Fruit fly (Drosophila melanogaster): ENCODE measurements around the gene CG16984.

The CG16984 gene

DNA sequence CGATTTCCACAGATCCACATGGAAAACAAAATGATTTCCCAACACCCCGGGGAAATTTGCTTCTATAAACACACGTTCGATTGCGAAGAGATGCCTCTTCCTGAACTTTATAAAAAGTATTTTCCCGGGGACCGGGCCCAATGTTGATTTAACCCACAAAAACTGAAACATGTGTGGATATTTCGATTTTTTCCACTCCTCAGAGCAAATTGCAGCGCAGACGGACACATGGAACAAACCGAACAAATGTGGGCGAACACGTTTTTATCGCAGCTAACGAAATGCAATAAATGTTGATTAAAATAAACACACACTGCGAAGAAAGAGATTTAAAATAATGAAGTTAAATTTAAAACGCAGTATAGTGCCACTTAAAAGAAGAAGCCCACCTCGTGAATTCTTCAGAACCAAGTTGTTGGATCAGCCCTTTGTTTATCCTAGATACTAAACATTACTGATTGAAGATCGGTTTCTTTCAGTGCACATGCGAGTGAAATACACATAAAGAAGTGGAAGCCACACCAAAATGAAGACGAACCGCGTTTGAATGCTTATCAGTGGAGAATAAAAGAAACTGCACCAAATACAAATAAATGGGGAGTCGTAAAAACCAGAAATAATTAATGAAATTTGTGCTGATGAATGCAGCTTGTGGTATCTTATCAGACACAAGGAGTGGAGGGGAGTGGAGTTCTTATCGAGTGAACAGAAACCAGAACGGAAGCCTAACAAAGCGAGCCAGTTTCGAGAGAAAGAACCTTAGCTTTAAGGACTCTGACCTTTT lies 12.6 kb upstream of the CG16984 start (continued):
- TF ChIP-seq CG8632 (GFP tag; optimal IDR thresholded peaks at IDR 0.05) (peak; percentile 73), Hr4 (GFP tag; optimal IDR thresholded peaks at IDR 0.05) (peak; percentile 81), salr (GFP tag; optimal IDR thresholded peaks at IDR 0.05) (peak; percentile 27 to 57), CG6854 (GFP tag; optimal IDR thresholded peaks at IDR 0.05) (peak; percentile 77), CG15336 (GFP tag; IDR thresholded peaks at IDR 0.05) (peak; percentile 83), CG31627 (GFP tag; optimal IDR thresholded peaks at IDR 0.05) (peak; percentile 92), CG6808 (GFP tag; optimal IDR thresholded peaks at IDR 0.05) (peak; percentile 25), fd85E (GFP tag; optimal IDR thresholded peaks at IDR 0.05) (no peak), cyc (GFP tag; optimal IDR thresholded peaks at IDR 0.05) (peak; percentile 92), CG8119 (GFP tag; IDR thresholded peaks at IDR 0.05) (peak; percentile 70; the same call in 2 of the 3 replicates), CG9139 (GFP tag; optimal IDR thresholded peaks at IDR 0.05) (peak; percentile 31), Sox102F (GFP tag; optimal IDR thresholded peaks at IDR 0.05) (peak; percentile 92), dsx (GFP tag; optimal IDR thresholded peaks at IDR 0.05; ENCODE audit: poor library complexity, severe bottlenecking) (peak; percentile 39), Gug (GFP tag; IDR thresholded peaks at IDR 0.05) (peak; percentile 87), Lpt (GFP tag; optimal IDR thresholded peaks at IDR 0.05) (peak; percentile 66), ss (GFP tag; optimal IDR thresholded peaks at IDR 0.05) (peak in 1 of 2 experiments; percentile 44), Sox15 (GFP tag; optimal IDR thresholded peaks at IDR 0.05) (peak; percentile 60), CG11294 (GFP tag; IDR thresholded peaks at IDR 0.05) (peak; percentile 77), Eip93F (GFP tag; optimal IDR thresholded peaks at IDR 0.05) (peak; percentile 95), Met (GFP tag; optimal IDR thresholded peaks at IDR 0.05) (peak; percentile 90), pdm3 (GFP tag; optimal IDR thresholded peaks at IDR 0.05) (peak; percentile 81), net (GFP tag; optimal IDR thresholded peaks at IDR 0.05) (peak; percentile 65), CG7368 (GFP tag; optimal IDR thresholded peaks at IDR 0.05) (peak; percentile 66), dac (GFP tag; optimal IDR thresholded peaks at IDR 0.05) (peak; percentile 54), Eip78C (GFP tag) (peak; percentile 94), Smox (GFP tag; optimal IDR thresholded peaks at IDR 0.05) (peak; percentile 88)

DNA sequence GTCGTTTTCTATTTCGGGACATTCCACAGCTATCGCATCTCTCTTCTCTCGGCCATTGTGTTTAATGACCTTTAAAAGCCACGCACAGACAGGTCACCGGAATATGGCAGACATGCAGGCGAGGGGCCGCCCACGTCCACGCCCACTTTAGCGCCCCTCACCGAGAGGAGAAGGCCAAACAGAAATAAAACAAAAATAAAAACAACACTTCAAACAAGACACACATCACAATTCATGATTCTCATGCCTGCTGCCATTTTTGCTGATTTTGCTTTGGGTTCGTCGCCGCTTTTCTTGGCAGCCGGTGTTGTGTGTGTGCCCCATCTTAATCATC lies 12.1 kb upstream of the CG16984 start:
- TF ChIP-seq fkh (GFP tag; optimal IDR thresholded peaks at IDR 0.05) (no peak), Sox102F (GFP tag; optimal IDR thresholded peaks at IDR 0.05) (no peak), CG3919 (GFP tag; optimal IDR thresholded peaks at IDR 0.05) (no peak), CG7368 (GFP tag; optimal IDR thresholded peaks at IDR 0.05) (no peak), Eip75B (GFP tag; optimal IDR thresholded peaks at IDR 0.05) (no peak), CG4318 (GFP tag; optimal IDR thresholded peaks at IDR 0.05) (no peak), CG9139 (GFP tag; optimal IDR thresholded peaks at IDR 0.05) (no peak), CG6854 (GFP tag; optimal IDR thresholded peaks at IDR 0.05) (no peak), esn (GFP tag; optimal IDR thresholded peaks at IDR 0.05) (no peak), lz (GFP tag; optimal IDR thresholded peaks at IDR 0.05) (no peak)

DNA sequence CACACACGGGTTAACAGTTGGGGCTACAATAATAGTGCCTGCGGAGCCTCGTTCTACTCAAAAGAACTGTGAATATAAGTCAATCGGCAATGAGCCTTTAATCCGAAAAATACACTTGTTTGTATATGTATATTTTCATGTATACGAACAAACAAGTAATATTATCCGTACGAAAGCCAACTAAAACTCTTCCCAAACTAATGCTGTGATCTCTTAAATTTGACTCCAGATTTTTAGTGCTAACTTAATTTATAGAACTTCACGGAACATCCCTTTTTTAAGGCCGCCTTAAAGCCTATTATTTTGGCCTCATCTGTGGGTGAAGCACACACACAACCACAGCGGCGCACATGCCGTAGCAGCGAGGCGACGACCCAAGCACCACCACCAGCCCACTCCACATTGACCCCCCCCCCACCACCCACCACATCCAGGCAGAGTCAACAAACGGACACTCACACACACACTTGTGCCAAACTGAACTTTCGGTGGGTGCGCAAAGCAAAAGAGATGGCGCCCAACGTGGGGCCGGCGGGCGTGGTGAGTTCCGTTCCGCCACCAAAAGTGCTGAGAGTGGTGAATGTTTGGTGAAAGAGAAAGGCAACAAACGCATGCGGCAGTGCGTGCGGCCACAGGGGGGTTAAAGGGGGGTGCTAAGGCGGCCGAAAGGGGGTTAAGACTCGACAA lies 11.3 kb upstream of the CG16984 start:
- peak; percentile 21 for TF ChIP-seq Blimp-1 (GFP tag; optimal IDR thresholded peaks at IDR 0.05)
- peak; percentile 78 for TF ChIP-seq CG3919 (GFP tag; optimal IDR thresholded peaks at IDR 0.05)
- peak; percentile 83 for TF ChIP-seq Sox14 (GFP tag; optimal IDR thresholded peaks at IDR 0.05)
- TF ChIP-seq topi (GFP tag; optimal IDR thresholded peaks at IDR 0.05), result peak; percentile 57
- peak; percentile 7 for TF ChIP-seq Ets21C (GFP tag; optimal IDR thresholded peaks at IDR 0.05)
- TF ChIP-seq Eip93F (GFP tag; optimal IDR thresholded peaks at IDR 0.05), result no peak
- peak; percentile 59 for TF ChIP-seq lz (GFP tag; optimal IDR thresholded peaks at IDR 0.05)
- TF ChIP-seq CG10631 (GFP tag; optimal IDR thresholded peaks at IDR 0.05), result peak; percentile 83
- peak; percentile 52 for TF ChIP-seq Sox15 (GFP tag; optimal IDR thresholded peaks at IDR 0.05)
- TF ChIP-seq acj6 (GFP tag; optimal IDR thresholded peaks at IDR 0.05), result peak; percentile 75
- peak; percentile 41 for TF ChIP-seq vri (GFP tag; optimal IDR thresholded peaks at IDR 0.05)
- TF ChIP-seq ss (GFP tag; optimal IDR thresholded peaks at IDR 0.05), result peak; percentile 68 to 80
- TF ChIP-seq CG32006 (GFP tag; optimal IDR thresholded peaks at IDR 0.05), result peak; percentile 95
- TF ChIP-seq pdm3 (GFP tag; optimal IDR thresholded peaks at IDR 0.05), result peak; percentile 85
- peak; percentile 85 for TF ChIP-seq Ets96B (tag; optimal IDR thresholded peaks at IDR 0.05)
- TF ChIP-seq Eip78C (GFP tag), result peak; percentile 96
- TF ChIP-seq spab (GFP tag; optimal IDR thresholded peaks at IDR 0.05), result peak; percentile 81
- peak; percentile 71 for TF ChIP-seq Gug (GFP tag; IDR thresholded peaks at IDR 0.05)
- TF ChIP-seq fkh (GFP tag; optimal IDR thresholded peaks at IDR 0.05), result peak; percentile 48
- peak; percentile 22 for TF ChIP-seq Sox102F (GFP tag; optimal IDR thresholded peaks at IDR 0.05)
- peak; percentile 85 for TF ChIP-seq CG10669 (GFP tag; optimal IDR thresholded peaks at IDR 0.05)
- TF ChIP-seq CG15336 (GFP tag; IDR thresholded peaks at IDR 0.05), result peak; percentile 89
- no peak for TF ChIP-seq CG6854 (GFP tag; optimal IDR thresholded peaks at IDR 0.05)
- TF ChIP-seq CG6276 (GFP tag; optimal IDR thresholded peaks at IDR 0.05), result peak; percentile 87

All from whole organism, prepupa.